Fruit fly (Drosophila melanogaster): ENCODE measurements around the gene Hsp68.

Hsp68 gene

DNA sequence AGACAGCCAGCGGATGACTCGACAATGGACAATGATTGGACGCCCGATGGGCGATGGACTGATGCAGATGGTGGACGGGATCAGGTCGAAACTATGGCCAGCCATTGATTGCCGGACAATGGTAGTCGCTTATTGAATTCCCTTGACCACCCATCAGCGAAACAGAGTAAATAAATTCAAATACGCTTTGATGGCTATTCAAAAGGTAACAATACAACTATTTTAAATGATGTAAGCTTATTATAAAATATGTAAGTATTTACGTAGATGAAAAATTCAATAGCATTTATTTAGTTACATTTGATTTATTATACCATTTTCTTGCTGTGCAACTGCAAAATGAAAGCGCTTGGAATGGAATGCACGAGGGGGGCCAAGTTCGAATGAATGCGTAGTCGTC lies 42.5 kb downstream of the Hsp68 start:
- TF ChIP-seq eg (GFP tag; IDR thresholded peaks at IDR 0.05): 0 out of 3 replicates have a peak, but pooled peaks have one; percentile 14
- TF ChIP-seq Ets96B (tag; optimal IDR thresholded peaks at IDR 0.05): peak; percentile 6
- TF ChIP-seq svp (GFP tag): peak; percentile 51
- no peak for TF ChIP-seq CG6792 (GFP tag; optimal IDR thresholded peaks at IDR 0.05)
- TF ChIP-seq CG8319 (GFP tag; optimal IDR thresholded peaks at IDR 0.05): no peak
- TF ChIP-seq CG34406 (GFP tag; optimal IDR thresholded peaks at IDR 0.05): peak; percentile 13
- peak; percentile 83 for TF ChIP-seq Eip78C (GFP tag)
- TF ChIP-seq net (GFP tag; optimal IDR thresholded peaks at IDR 0.05): no peak
- TF ChIP-seq Sox14 (GFP tag; optimal IDR thresholded peaks at IDR 0.05): no peak
- peak; percentile 17 for TF ChIP-seq CG32006 (GFP tag; optimal IDR thresholded peaks at IDR 0.05)
- TF ChIP-seq CG8119 (GFP tag; IDR thresholded peaks at IDR 0.05): 0 out of 3 replicates have a peak, but pooled peaks have one; percentile 25
- peak; percentile 15; the same call in 1 of the 3 replicates for TF ChIP-seq CG6163 (GFP tag; IDR thresholded peaks at IDR 0.05)
- no peak for TF ChIP-seq pdm3 (GFP tag; optimal IDR thresholded peaks at IDR 0.05)
- no peak for TF ChIP-seq fd59A (GFP tag; optimal IDR thresholded peaks at IDR 0.05)
- TF ChIP-seq CG10631 (GFP tag; optimal IDR thresholded peaks at IDR 0.05): peak; percentile 11
- TF ChIP-seq CG16779 (tag; optimal IDR thresholded peaks at IDR 0.05): no peak
- TF ChIP-seq Lpt (GFP tag; optimal IDR thresholded peaks at IDR 0.05): no peak
- 0 out of 2 replicates have a peak, but pooled peaks have one; percentile 19 for TF ChIP-seq CG15336 (GFP tag; IDR thresholded peaks at IDR 0.05)
- TF ChIP-seq CG8632 (GFP tag; optimal IDR thresholded peaks at IDR 0.05): no peak
- no peak for TF ChIP-seq lz (GFP tag; optimal IDR thresholded peaks at IDR 0.05)
- peak; percentile 10 for TF ChIP-seq dsx (GFP tag; optimal IDR thresholded peaks at IDR 0.05; ENCODE audit: poor library complexity, severe bottlenecking)
- TF ChIP-seq Eip75B (GFP tag; optimal IDR thresholded peaks at IDR 0.05): peak; percentile 10
- peak; percentile 10 for TF ChIP-seq esn (GFP tag; optimal IDR thresholded peaks at IDR 0.05)
- no peak for TF ChIP-seq acj6 (GFP tag; optimal IDR thresholded peaks at IDR 0.05)

DNA sequence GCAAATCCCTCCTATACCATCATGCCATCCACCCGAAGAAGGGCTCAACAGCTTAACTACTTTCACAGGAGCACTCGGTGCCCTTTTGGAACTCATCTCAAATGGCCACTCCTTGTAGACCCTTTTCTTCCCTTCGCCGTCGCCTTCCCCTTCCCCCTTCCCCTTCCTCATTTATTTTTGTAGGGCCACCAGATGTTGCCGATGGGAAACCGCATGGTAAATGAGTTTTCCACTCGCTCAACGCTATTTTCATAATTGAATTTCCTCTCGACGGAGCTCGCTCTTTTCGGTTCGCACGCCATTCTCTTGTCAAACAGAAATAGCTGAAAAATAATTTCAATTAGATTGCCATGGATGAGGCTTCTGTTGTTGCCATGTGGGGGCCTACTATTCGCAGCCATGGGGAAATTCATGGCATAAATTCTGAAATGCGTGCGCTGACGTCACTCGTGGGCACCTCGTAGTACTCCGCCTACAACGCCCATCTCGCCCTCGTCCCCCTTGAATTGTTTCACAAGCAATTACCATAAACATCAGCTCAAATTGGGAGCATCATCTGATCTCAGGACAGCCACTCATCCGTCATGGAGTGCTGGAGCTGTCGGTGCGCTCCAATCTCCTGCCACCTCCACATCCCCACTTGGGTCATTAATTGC lies 44.9 kb downstream of the Hsp68 start:
- TF ChIP-seq CG9139 (GFP tag; optimal IDR thresholded peaks at IDR 0.05): no peak
- no peak for TF ChIP-seq spab (GFP tag; optimal IDR thresholded peaks at IDR 0.05)
- no peak for TF ChIP-seq Hr39 (GFP tag; optimal IDR thresholded peaks at IDR 0.05)
- TF ChIP-seq CG1621 (tag; optimal IDR thresholded peaks at IDR 0.05): no peak
- TF ChIP-seq eg (GFP tag; IDR thresholded peaks at IDR 0.05): no peak
- no peak for TF ChIP-seq CG11902 (GFP tag; optimal IDR thresholded peaks at IDR 0.05)
- TF ChIP-seq CG11294 (GFP tag; IDR thresholded peaks at IDR 0.05): no peak
- TF ChIP-seq Eip75B (GFP tag; optimal IDR thresholded peaks at IDR 0.05): no peak
- TF ChIP-seq CG31627 (GFP tag; optimal IDR thresholded peaks at IDR 0.05): no peak
- TF ChIP-seq svp (GFP tag): no peak

DNA sequence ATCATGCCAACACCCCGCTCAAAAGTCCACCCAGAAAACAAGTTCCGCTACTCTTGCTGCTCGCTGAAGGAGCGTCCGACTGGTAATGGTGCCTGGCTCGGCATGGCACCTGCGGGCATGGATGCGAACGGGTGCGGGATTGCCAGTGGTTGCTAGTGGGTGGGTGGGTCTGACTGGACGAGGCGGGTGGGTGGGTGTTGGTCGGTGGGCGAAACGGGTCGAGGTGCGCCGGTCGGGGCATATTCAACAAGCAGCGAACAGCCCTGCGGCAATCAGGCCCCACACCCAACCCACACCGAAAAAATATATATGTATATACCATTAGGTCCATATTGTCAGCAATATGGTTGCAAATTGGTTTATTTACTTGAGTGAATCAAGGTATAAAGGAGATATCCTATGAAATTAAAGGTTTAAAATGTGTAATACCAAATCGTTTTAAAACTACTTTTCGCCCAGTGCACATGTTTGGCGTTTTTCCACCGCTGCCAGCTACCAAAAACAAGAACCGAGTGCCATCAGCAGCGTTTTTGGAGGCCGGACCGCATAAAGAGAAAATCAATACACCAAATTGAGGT lies 46.4 kb downstream of the Hsp68 start:
- TF ChIP-seq eg (GFP tag; IDR thresholded peaks at IDR 0.05) (peak; percentile 80), CG7368 (GFP tag; optimal IDR thresholded peaks at IDR 0.05) (peak; percentile 25), CG3032 (tag; optimal IDR thresholded peaks at IDR 0.05) (no peak), Eip93F (GFP tag; optimal IDR thresholded peaks at IDR 0.05) (no peak), fd85E (GFP tag; optimal IDR thresholded peaks at IDR 0.05) (no peak), lz (GFP tag; optimal IDR thresholded peaks at IDR 0.05) (peak; percentile 48), CG11902 (GFP tag; optimal IDR thresholded peaks at IDR 0.05) (no peak), Lpt (GFP tag; optimal IDR thresholded peaks at IDR 0.05) (peak; percentile 26), CG1621 (tag; optimal IDR thresholded peaks at IDR 0.05) (no peak), cyc (GFP tag; optimal IDR thresholded peaks at IDR 0.05) (peak; percentile 46), OdsH (GFP tag; optimal IDR thresholded peaks at IDR 0.05) (peak; percentile 60), Smox (GFP tag; optimal IDR thresholded peaks at IDR 0.05) (peak; percentile 54), Hr38 (GFP tag; optimal IDR thresholded peaks at IDR 0.05) (no peak), Eip78C (GFP tag) (peak; percentile 82), salr (GFP tag; optimal IDR thresholded peaks at IDR 0.05) (no peak), CG34406 (GFP tag; optimal IDR thresholded peaks at IDR 0.05) (peak; percentile 56), Ets21C (GFP tag; optimal IDR thresholded peaks at IDR 0.05) (no peak), Sox102F (GFP tag; optimal IDR thresholded peaks at IDR 0.05) (peak; percentile 48), CG6792 (GFP tag; optimal IDR thresholded peaks at IDR 0.05) (peak; percentile 18), CG3919 (GFP tag; optimal IDR thresholded peaks at IDR 0.05) (peak; percentile 49), CG8632 (GFP tag; optimal IDR thresholded peaks at IDR 0.05) (peak; percentile 23), CG6276 (GFP tag; optimal IDR thresholded peaks at IDR 0.05) (peak; percentile 62), CG32006 (GFP tag; optimal IDR thresholded peaks at IDR 0.05) (peak; percentile 72), topi (GFP tag; optimal IDR thresholded peaks at IDR 0.05) (peak; percentile 42), CG6163 (GFP tag; IDR thresholded peaks at IDR 0.05) (peak; percentile 74), Gug (GFP tag; IDR thresholded peaks at IDR 0.05) (peak; percentile 39), CG15336 (GFP tag; IDR thresholded peaks at IDR 0.05) (peak; percentile 55), CG8319 (GFP tag; optimal IDR thresholded peaks at IDR 0.05) (no peak)

Measured in whole organism, prepupa.